Worm (Caenorhabditis elegans) whole organism, L4 larva: ENCODE data around the gene fbxb-49.
"Not testable (repeated sequence)": the region's sequence is repeated elsewhere in the genome, so short reads cannot be mapped to it uniquely, and the experiment has no call there.

Source experiments
- F44E2.7 ChIP-seq: fragments of 200-800 bp; sonication (Bioruptor generic); IDR thresholded peaks from 2 replicates; pipeline ENCODE4 v2.1.2; 2022; ENCODE audit warnings: missing genetic modification characterization, missing compliant biosample characterization
- Y105C5A.15 ChIP-seq: fragments of 200-800 bp; sonication (Bioruptor generic); IDR thresholded peaks from 2 replicates; pipeline ENCODE4 v1.3.6; 2022; ENCODE audit warnings: missing genetic modification characterization, missing compliant biosample characterization
- Y48G9A.11 ChIP-seq: fragments of 200-800 bp; sonication (Bioruptor generic); IDR thresholded peaks from 2 replicates; pipeline ENCODE4 v1.3.6; 2022; ENCODE audit warnings: missing genetic modification reagents, missing genetic modification characterization, missing compliant biosample characterization
- Y5F2A.4 ChIP-seq: fragments of 200-800 bp; sonication (Bioruptor generic); optimal IDR thresholded peaks from 2 replicates; lab custom pipeline; 2018; ENCODE audit warnings: mild to moderate bottlenecking, missing genetic modification characterization, missing compliant biosample characterization
- ZK337.2 ChIP-seq: fragments of 200-800 bp; sonication (Bioruptor generic); IDR thresholded peaks from 2 replicates; pipeline ENCODE4 v1.3.6; 2022; ENCODE audit warnings: missing genetic modification reagents, missing genetic modification characterization, missing compliant biosample characterization
- aha-1 ChIP-seq: fragments of 150-350 bp; peaks from one replicate; lab custom pipeline; 2014; ENCODE audit warnings: missing biosample characterization, missing genetic modification characterization
- attf-4 ChIP-seq: sonication (generic microtip); optimal IDR thresholded peaks from 3 replicates; lab custom pipeline; 2017; ENCODE audit warnings: missing biosample characterization, missing genetic modification characterization
- ceh-28 ChIP-seq: fragments of 150-350 bp; optimal IDR thresholded peaks from 2 replicates; lab custom pipeline; 2014; ENCODE audit warnings: missing biosample characterization, missing genetic modification reagents, missing genetic modification characterization
- ceh-82 ChIP-seq: sonication (generic microtip); optimal IDR thresholded peaks from 2 replicates; lab custom pipeline; 2017; ENCODE audit warnings: missing biosample characterization, missing genetic modification characterization
- daf-16 ChIP-seq, 3 experiments: sonication (generic microtip); optimal IDR thresholded peaks; 2 replicates each; lab custom pipeline; 2016 to 2017; ENCODE audit warnings: missing genetic modification characterization in 3 of 3, missing genetic modification reagents in 3 of 3, mild to moderate bottlenecking in 2 of 3, missing compliant biosample characterization in 2 of 3, missing biosample characterization in 1 of 3, moderate library complexity in 1 of 3
- dmd-6 ChIP-seq: fragments of 200-800 bp; sonication (Bioruptor generic); IDR thresholded peaks from 2 replicates; pipeline ENCODE4 v1.3.6; 2022; ENCODE audit warnings: missing genetic modification reagents, missing genetic modification characterization, missing compliant biosample characterization
- dpl-1 ChIP-seq: fragments of 150-350 bp; optimal IDR thresholded peaks from 2 replicates; lab custom pipeline; 2014; ENCODE audit warnings: missing biosample characterization, missing genetic modification reagents, missing genetic modification characterization
- dve-1 ChIP-seq: sonication (generic microtip); optimal IDR thresholded peaks from 2 replicates; lab custom pipeline; 2017; ENCODE audit warnings: antibody characterized with exemption, mild to moderate bottlenecking, missing genetic modification characterization, missing compliant biosample characterization; ENCODE audit not compliant: insufficient read depth
- egl-27 ChIP-seq: sonication (generic microtip); optimal IDR thresholded peaks from 3 replicates; lab custom pipeline; 2017; ENCODE audit warnings: missing biosample characterization, missing genetic modification reagents, missing genetic modification characterization
- hif-1 ChIP-seq, 2 experiments: sonication (generic microtip); optimal IDR thresholded peaks; 2 replicates each; lab custom pipeline; 2016 to 2017; ENCODE audit warnings: missing compliant biosample characterization in 2 of 2, missing genetic modification characterization in 2 of 2, missing genetic modification reagents in 2 of 2, missing genotype in 2 of 2, mild to moderate bottlenecking in 1 of 2
- hlh-30 ChIP-seq: sonication (generic microtip); optimal IDR thresholded peaks from 2 replicates; lab custom pipeline; 2017; ENCODE audit warnings: antibody characterized with exemption, mild to moderate bottlenecking, missing genetic modification characterization, missing compliant biosample characterization; ENCODE audit not compliant: insufficient read depth
- lim-7 ChIP-seq: fragments of 200-800 bp; sonication (Bioruptor generic); IDR thresholded peaks from 2 replicates; pipeline ENCODE4 v1.3.6; 2022; ENCODE audit warnings: missing genetic modification characterization, missing compliant biosample characterization
- lin-29 ChIP-seq: fragments of 200-800 bp; sonication (Bioruptor generic); IDR thresholded peaks from 2 replicates; pipeline ENCODE4 v1.3.6; 2022; ENCODE audit warnings: missing genetic modification reagents, missing genetic modification characterization, missing compliant biosample characterization
- lin-39 ChIP-seq: fragments of 150-350 bp; optimal IDR thresholded peaks from 2 replicates; lab custom pipeline; 2014; ENCODE audit warnings: missing biosample characterization, missing genetic modification reagents, missing genetic modification characterization
- lir-3 ChIP-seq: sonication (generic microtip); optimal IDR thresholded peaks from 2 replicates; lab custom pipeline; 2016; ENCODE audit warnings: mild to moderate bottlenecking, missing genetic modification characterization, missing compliant biosample characterization
- madf-5 ChIP-seq, 2 experiments: fragments of 200-800 bp; sonication (Bioruptor generic); IDR thresholded peaks; 2 replicates each; pipeline ENCODE4 v1.3.6; 2022; ENCODE audit warnings: missing compliant biosample characterization in 2 of 2, missing genetic modification characterization in 2 of 2
- mes-2 ChIP-seq: sonication (generic microtip); optimal IDR thresholded peaks from 2 replicates; lab custom pipeline; 2016; ENCODE audit warnings: missing genotype, mild to moderate bottlenecking, missing genetic modification characterization, missing compliant biosample characterization; ENCODE audit not compliant: poor library complexity, severe bottlenecking
- mxl-2 ChIP-seq: fragments of 200-800 bp; sonication (Bioruptor generic); conservative IDR thresholded peaks from 2 replicates; pipeline ENCODE4 v1.3.6; 2022; ENCODE audit warnings: missing genetic modification reagents, missing genetic modification characterization, missing compliant biosample characterization
- nhr-111 ChIP-seq: fragments of 200-800 bp; sonication (Bioruptor generic); optimal IDR thresholded peaks from 2 replicates; lab custom pipeline; 2018; ENCODE audit warnings: mild to moderate bottlenecking, missing genetic modification characterization, missing compliant biosample characterization
- nhr-237 ChIP-seq: sonication (generic microtip); optimal IDR thresholded peaks from 2 replicates; lab custom pipeline; 2017; ENCODE audit warnings: missing biosample characterization, missing genetic modification characterization
- nhr-6 ChIP-seq: fragments of 150-350 bp; optimal IDR thresholded peaks from 2 replicates; lab custom pipeline; 2014; ENCODE audit warnings: missing biosample characterization, missing genetic modification characterization
- nhr-76 ChIP-seq: fragments of 150-350 bp; optimal IDR thresholded peaks from 2 replicates; lab custom pipeline; 2014; ENCODE audit warnings: missing biosample characterization, missing genetic modification characterization
- pha-4 ChIP-seq, 2 experiments: fragments of 150-350 bp in 1 of 2; fragments of 200-800 bp in 1 of 2; sonication (Bioruptor generic) in 1 of 2; IDR thresholded peaks in 1 of 2; optimal IDR thresholded peaks in 1 of 2; 2 replicates each; pipeline versions ENCODE4 v1.3.6 to Lab custom; 2014 to 2022; ENCODE audit warnings: missing genetic modification characterization in 2 of 2, missing genetic modification reagents in 2 of 2, missing biosample characterization in 1 of 2, missing compliant biosample characterization in 1 of 2
- php-3 ChIP-seq: fragments of 200-800 bp; sonication (Bioruptor generic); IDR thresholded peaks from 2 replicates; pipeline ENCODE4 v1.3.6; 2022; ENCODE audit warnings: missing genetic modification reagents, missing genetic modification characterization, missing compliant biosample characterization
- snpc-4 ChIP-seq: fragments of 150-350 bp; optimal IDR thresholded peaks from 2 replicates; lab custom pipeline; 2014; ENCODE audit warnings: missing biosample characterization, missing genetic modification characterization
- tag-97 ChIP-seq: fragments of 200-800 bp; sonication (Bioruptor generic); IDR thresholded peaks from 2 replicates; pipeline ENCODE4 v1.3.6; 2022; ENCODE audit warnings: missing genetic modification characterization, missing compliant biosample characterization
- unc-39 ChIP-seq: sonication (generic microtip); optimal IDR thresholded peaks from 2 replicates; lab custom pipeline; 2017; ENCODE audit warnings: missing biosample characterization, missing genetic modification characterization
- unc-62 ChIP-seq, 3 experiments: fragments of 150-350 bp in 1 of 3; sonication (generic microtip); optimal IDR thresholded peaks in 2 of 3; peaks in 1 of 3; 1 replicate in 1 of 3; 2 replicates in 2 of 3; lab custom pipeline; 2014 to 2017; ENCODE audit warnings: missing biosample characterization in 3 of 3, missing genetic modification characterization in 3 of 3, missing genetic modification reagents in 3 of 3, missing genotype in 1 of 3

fbxb-49 gene

ce11 chrII:1540628-1541027 is 27.7 kb upstream of the fbxb-49 start, which contains the start of gene poml-4:
poml-4 (plus strand) TSS chrII:1540928.
- TF ChIP-seq php-3 (GFP tag; lab: Robert Waterston, UW); pha-4 (GFP tag; IDR thresholded peaks at IDR 0.05; lab: Robert Waterston, UW); pha-4 (tag; optimal IDR thresholded peaks at IDR 0.05; lab: Kevin White, UChicago); Y48G9A.11 (GFP tag; lab: Robert Waterston, UW): not testable (repeated sequence)

- TF ChIP-seq egl-27 (tag; lab: Kevin White, UChicago); nhr-6; daf-16 (GFP tag; optimal IDR thresholded peaks at IDR 0.05; lab: Kevin White, UChicago); daf-16 (tag; optimal IDR thresholded peaks at IDR 0.05; lab: Kevin White, UChicago): not testable (repeated sequence)
Measured at ce11 chrII:1543182-1543581, 25.1 kb upstream of the fbxb-49 start, which contains the start of gene K05F6.4. K05F6.4 (plus strand) TSS chrII:1543482.

- TF ChIP-seq dmd-6 (GFP tag; lab: Robert Waterston, UW) (no peak), snpc-4 (no peak), Y105C5A.15 (no peak), unc-62 (GFP tag; optimal IDR thresholded peaks at IDR 0.05 in 1 of 2; lab: Kevin White, UChicago) (peak in 1 of 2 experiments; percentile 33), unc-62 (tag; optimal IDR thresholded peaks at IDR 0.05; lab: Kevin White, UChicago) (no peak)
- TF ChIP-seq, all 104 proteins: peak for 1
Measured at ce11 chrII:1545625-1546024, 22.7 kb upstream of the fbxb-49 start, which contains the start of gene K05F6.12. K05F6.12 (plus strand) TSS chrII:1545925.

DNA sequence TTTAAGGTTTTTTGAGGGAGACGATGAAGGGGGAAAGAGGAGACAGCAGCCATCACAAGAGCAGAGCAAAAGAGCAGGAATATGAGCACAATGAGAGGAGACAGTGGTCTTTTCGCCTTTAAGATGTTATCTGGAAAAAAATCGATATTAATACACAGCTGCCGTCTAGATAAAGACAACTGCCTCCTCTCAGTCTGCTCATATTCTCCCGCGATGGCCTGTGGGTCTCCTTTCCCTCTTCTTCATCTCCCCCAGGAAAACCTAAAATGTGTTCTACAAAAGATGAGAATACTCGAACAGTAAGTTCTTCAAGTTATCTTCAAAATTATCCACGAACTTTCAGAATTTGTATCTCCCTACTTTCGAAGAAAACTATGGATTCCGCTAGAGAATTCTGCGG is 17.8 kb upstream of the fbxb-49 start, which contains the start of the genes fbxb-52 and fbxb-51:
Gene fbxb-52 (minus strand): TSS at position 101 of the 400 bp plus-strand sequence.
Gene fbxb-51 (plus strand): TSS at position 212 of the 400 bp plus-strand sequence.
- peak; percentile 19 for TF ChIP-seq aha-1
- no peak for TF ChIP-seq dpl-1 (GFP tag; lab: Kevin White, UChicago)

DNA sequence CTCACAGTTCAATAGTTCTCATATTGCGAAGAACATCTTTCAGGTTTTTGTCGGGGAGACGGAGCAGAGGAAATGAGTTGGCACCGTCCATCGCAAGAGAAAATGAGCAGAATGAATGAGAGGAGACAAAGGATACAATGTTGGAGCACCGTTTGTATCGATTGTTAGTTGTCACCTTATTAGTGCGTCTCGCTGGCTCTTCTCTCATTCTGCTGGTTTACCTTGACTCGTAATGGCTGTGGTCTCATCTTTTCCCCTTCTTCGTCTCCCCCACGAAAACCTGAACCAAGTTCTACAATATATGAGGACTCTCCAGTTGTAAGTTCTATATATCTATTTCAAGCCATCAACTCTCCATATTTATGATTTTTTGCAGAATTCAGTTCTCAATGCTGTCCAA is 12.1 kb upstream of the fbxb-49 start, which contains the start of the genes fbxb-54 and fbxb-50:
Gene fbxb-54 (minus strand): TSS at position 101 of the 400 bp plus-strand sequence.
Gene fbxb-50 (plus strand): TSS at position 227 of the 400 bp plus-strand sequence.
- TF ChIP-seq unc-39 (tag; lab: Kevin White, UChicago); lim-7 (GFP tag; lab: Robert Waterston, UW); lin-39 (tag; lab: Kevin White, UChicago): not testable (repeated sequence)

DNA sequence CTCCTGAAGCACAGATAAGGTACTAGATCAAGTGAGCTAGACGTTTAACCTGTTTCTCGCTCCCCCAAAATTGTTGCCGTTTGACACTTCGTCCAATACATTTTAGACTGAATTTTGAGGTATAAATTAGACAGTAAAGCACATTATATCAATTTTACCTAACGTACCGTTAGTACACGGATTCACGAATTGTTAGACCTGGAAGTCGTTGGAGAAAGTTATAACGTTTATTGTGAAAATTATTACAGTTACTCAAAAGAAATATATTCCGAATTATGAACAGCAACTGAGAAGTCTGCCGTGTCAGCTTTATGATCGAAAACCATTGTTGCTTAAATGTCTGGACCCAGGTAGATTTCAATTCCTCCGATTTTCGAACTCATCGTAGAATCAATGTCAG is 7.5 kb upstream of the fbxb-49 start:
- TF ChIP-seq unc-62 (GFP tag; optimal IDR thresholded peaks at IDR 0.05 in 1 of 2; lab: Kevin White, UChicago) (peak in 1 of 2 experiments; percentile 41), unc-62 (tag; optimal IDR thresholded peaks at IDR 0.05; lab: Kevin White, UChicago) (no peak), Y5F2A.4 (GFP tag; lab: Kevin White, UChicago) (no peak)

DNA sequence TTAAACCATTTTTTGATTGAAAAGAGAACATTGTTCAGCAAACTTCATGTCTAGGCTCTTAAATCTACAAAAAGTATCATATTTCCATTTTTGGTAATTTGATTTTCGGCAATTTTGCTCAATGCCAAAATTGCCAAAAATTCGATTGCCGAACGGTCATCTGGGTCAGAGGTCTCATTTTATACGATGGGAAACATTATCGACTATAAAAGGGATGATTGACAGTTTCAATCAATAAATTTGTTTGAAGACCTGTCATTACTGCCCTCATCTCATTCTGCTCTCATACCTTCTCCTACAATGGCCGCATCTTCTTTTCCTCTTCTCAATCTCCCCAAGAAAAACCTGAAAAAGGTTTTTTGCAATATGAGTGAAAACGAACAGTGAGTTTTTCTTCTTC is 6.5 kb upstream of the fbxb-49 start, which contains the start of gene K05F6.14:
Gene K05F6.14 (plus strand): TSS at position 301 of the 400 bp plus-strand sequence.
- TF ChIP-seq ZK337.2 (GFP tag; lab: Robert Waterston, UW) (no peak), unc-62 (GFP tag; optimal IDR thresholded peaks at IDR 0.05 in 1 of 2; lab: Kevin White, UChicago) (no peak), unc-62 (tag; optimal IDR thresholded peaks at IDR 0.05; lab: Kevin White, UChicago) (no peak), dve-1 (tag; lab: Kevin White, UChicago) (no peak), hlh-30 (tag; lab: Kevin White, UChicago) (no peak), mxl-2 (GFP tag; lab: Robert Waterston, UW) (no peak), lin-29 (GFP tag; lab: Robert Waterston, UW) (no peak), tag-97 (GFP tag; lab: Robert Waterston, UW) (no peak), mes-2 (tag; lab: Kevin White, UChicago) (no peak), daf-16 (GFP tag; optimal IDR thresholded peaks at IDR 0.05; lab: Kevin White, UChicago) (no peak), daf-16 (tag; optimal IDR thresholded peaks at IDR 0.05; lab: Kevin White, UChicago) (no peak), hif-1 (tag; optimal IDR thresholded peaks at IDR 0.05; lab: Kevin White, UChicago) (no peak), ceh-28 (tag; lab: Kevin White, UChicago) (no peak), nhr-237 (tag; lab: Kevin White, UChicago) (no peak), ceh-82 (tag; lab: Kevin White, UChicago) (no peak), attf-4 (tag; lab: Kevin White, UChicago) (no peak), nhr-111 (no peak), F44E2.7 (GFP tag; lab: Robert Waterston, UW) (no peak), nhr-76 (tag; lab: Kevin White, UChicago) (no peak), lir-3 (no peak), madf-5 (GFP tag; IDR thresholded peaks at IDR 0.05; lab: Robert Waterston, UW) (no peak)
